Fruit fly (Drosophila melanogaster): ENCODE data around the gene CG31751.

The CG31751 gene

DNA sequence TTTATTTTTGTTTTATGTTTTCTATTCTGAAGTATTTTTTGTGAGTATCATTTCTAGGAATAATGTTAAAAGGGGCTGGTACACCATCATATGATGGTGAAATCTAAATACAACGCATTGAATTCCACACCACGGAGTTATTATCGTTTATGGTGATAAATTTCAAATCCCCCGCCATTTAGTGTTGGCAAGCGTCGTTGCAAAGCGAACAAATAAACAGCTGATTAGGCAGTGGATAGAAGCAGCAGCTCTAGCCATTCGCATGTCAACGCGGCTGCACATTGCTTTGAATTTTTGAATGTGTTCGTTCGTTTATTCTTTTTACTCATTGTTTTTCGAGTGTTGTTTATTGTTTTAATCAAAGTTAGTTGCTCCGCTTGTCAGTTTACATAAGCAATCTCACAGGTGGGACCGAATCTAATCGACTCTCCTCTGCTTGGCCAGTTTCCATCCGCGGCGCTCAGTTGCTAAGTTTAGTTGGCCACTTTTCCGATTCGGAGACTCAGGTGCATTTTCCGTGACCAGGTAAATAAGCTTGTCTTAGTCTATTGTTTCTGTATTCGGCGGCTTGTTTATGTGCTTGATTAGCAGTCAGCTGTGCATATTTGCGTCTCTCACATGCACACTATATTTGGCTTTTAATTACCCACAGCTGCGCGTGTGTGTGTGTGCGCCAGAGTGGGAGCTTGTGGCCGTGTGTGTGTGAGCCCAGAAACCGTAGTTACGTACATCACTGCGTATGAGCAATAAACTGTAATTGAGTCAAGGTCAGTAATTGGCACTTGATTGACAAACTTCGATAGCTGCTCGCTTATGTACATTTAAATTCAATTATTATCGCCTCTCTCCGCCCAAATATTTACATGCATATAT, at the start of gene CG31751, which contains the start of gene Mst36Fa (continued):
- peak; percentile 75 for TF ChIP-seq Side (GFP tag; optimal IDR thresholded peaks at IDR 0.05)
- TF ChIP-seq bab2 (GFP tag; optimal IDR thresholded peaks at IDR 0.05): peak; percentile 83
- peak; percentile 88 for TF ChIP-seq CG12659 (GFP tag; optimal IDR thresholded peaks at IDR 0.05)
- TF ChIP-seq sens (GFP tag): peak; percentile 96
- peak; percentile 76 for TF ChIP-seq NfI (GFP tag; optimal IDR thresholded peaks at IDR 0.05)
- TF ChIP-seq unc-4 (GFP tag; IDR thresholded peaks at IDR 0.05; ENCODE audit: partially characterized antibody): no peak
- no peak for TF ChIP-seq CG17612 (GFP tag; IDR thresholded peaks at IDR 0.05)
- peak; percentile 32; the same call in 1 of the 2 replicates for TF ChIP-seq CG9932 (GFP tag; IDR thresholded peaks at IDR 0.05)
- TF ChIP-seq ewg (GFP tag; optimal IDR thresholded peaks at IDR 0.05): peak; percentile 64
- TF ChIP-seq tap (tag; optimal IDR thresholded peaks at IDR 0.05): peak; percentile 63
- TF ChIP-seq CG17186 (GFP tag; optimal IDR thresholded peaks at IDR 0.05): peak; percentile 54
- no peak for TF ChIP-seq fru (optimal IDR thresholded peaks at IDR 0.05)
- TF ChIP-seq E2f1 (GFP tag; IDR thresholded peaks at IDR 0.05): 0 out of 2 replicates have a peak, but pooled peaks have one; percentile 42
- TF ChIP-seq Antp (GFP tag; optimal IDR thresholded peaks at IDR 0.05): peak; percentile 68
- TF ChIP-seq HLH4C (GFP tag; IDR thresholded peaks at IDR 0.05; ENCODE audit: partially characterized antibody): no peak
- TF ChIP-seq Dref (GFP tag; IDR thresholded peaks at IDR 0.05): no peak; the same call in 1 of the 2 replicates
- peak; percentile 29; the same call in 1 of the 3 replicates for TF ChIP-seq Mrtf (GFP tag; IDR thresholded peaks at IDR 0.05)
- peak; percentile 23 for TF ChIP-seq CG12155 (GFP tag; optimal IDR thresholded peaks at IDR 0.05)
- TF ChIP-seq CG13296 (GFP tag; optimal IDR thresholded peaks at IDR 0.05): peak; percentile 89
- TF ChIP-seq ci (GFP tag; IDR thresholded peaks at IDR 0.05): peak; percentile 83
- peak; percentile 75 for TF ChIP-seq CG4854 (GFP tag; optimal IDR thresholded peaks at IDR 0.05)
- TF ChIP-seq CG17361 (GFP tag; IDR thresholded peaks at IDR 0.05): no peak; the same call in 2 of the 3 replicates
- TF ChIP-seq CG13894 (tag; optimal IDR thresholded peaks at IDR 0.05): peak; percentile 68
- TF ChIP-seq salm (tag; optimal IDR thresholded peaks at IDR 0.05): peak; percentile 73
- TF ChIP-seq CG2202 (tag; optimal IDR thresholded peaks at IDR 0.05): peak; percentile 62
- no peak; the same call in 1 of the 2 replicates for TF ChIP-seq CG31441 (GFP tag; IDR thresholded peaks at IDR 0.05)
- TF ChIP-seq CHES-1-like (GFP tag; optimal IDR thresholded peaks at IDR 0.05): peak; percentile 75
- peak; percentile 28; the same call in 1 of the 2 replicates for TF ChIP-seq CG3847 (GFP tag; IDR thresholded peaks at IDR 0.05)
- no peak for TF ChIP-seq Deaf1 (tag; optimal IDR thresholded peaks at IDR 0.05)
- TF ChIP-seq tin (GFP tag; optimal IDR thresholded peaks at IDR 0.05): peak; percentile 35
- peak in 1 of 2 experiments; percentile 66 for TF ChIP-seq insv (GFP tag; optimal IDR thresholded peaks at IDR 0.05)
- peak; percentile 27 for TF ChIP-seq BEAF-32 (GFP tag; optimal IDR thresholded peaks at IDR 0.05)
- TF ChIP-seq Nf-YB (GFP tag; optimal IDR thresholded peaks at IDR 0.05): peak; percentile 68
- TF ChIP-seq pfk (GFP tag; optimal IDR thresholded peaks at IDR 0.05): peak; percentile 53
- peak; percentile 75 for TF ChIP-seq CG10274 (GFP tag; optimal IDR thresholded peaks at IDR 0.05)
- TF ChIP-seq inv (GFP tag; IDR thresholded peaks at IDR 0.05; ENCODE audit: partially characterized antibody): no peak
- no peak for TF ChIP-seq slp2 (GFP tag; optimal IDR thresholded peaks at IDR 0.05)
- TF ChIP-seq CG10267 (tag; optimal IDR thresholded peaks at IDR 0.05): peak; percentile 90
- TF ChIP-seq ranshi (GFP tag; IDR thresholded peaks at IDR 0.05): peak; percentile 55; the same call in 1 of the 2 replicates
- TF ChIP-seq CG7786 (GFP tag; optimal IDR thresholded peaks at IDR 0.05): peak; percentile 76
- peak; percentile 76 for TF ChIP-seq Dek (tag; optimal IDR thresholded peaks at IDR 0.05)
- TF ChIP-seq sna (GFP tag; IDR thresholded peaks at IDR 0.05; ENCODE audit: partially characterized antibody): no peak
- TF ChIP-seq yki (optimal IDR thresholded peaks at IDR 0.05): no peak
- TF ChIP-seq CG7987 (GFP tag; optimal IDR thresholded peaks at IDR 0.05): peak; percentile 92
- TF ChIP-seq CG16863 (GFP tag; optimal IDR thresholded peaks at IDR 0.05): peak; percentile 82
- peak; percentile 77 for TF ChIP-seq CG9727 (GFP tag; optimal IDR thresholded peaks at IDR 0.05)
- TF ChIP-seq CG17568 (GFP tag; optimal IDR thresholded peaks at IDR 0.05): peak; percentile 84
- TF ChIP-seq CG30020 (tag; optimal IDR thresholded peaks at IDR 0.05): peak; percentile 8

Measured in whole organism, embryonic.